Fruit fly (Drosophila melanogaster) whole organism, embryonic: ENCODE data around the gene pigs.

Source experiments
- C15 ChIP-seq: fragments of 200-800 bp; sonication (Bioruptor generic); IDR thresholded peaks from 3 replicates; pipeline ENCODE4 v1.3.6; 2022; ENCODE audit warnings: missing biosample characterization, missing genetic modification characterization
- CG10147 ChIP-seq: fragments of 200-800 bp; sonication (Bioruptor generic); optimal IDR thresholded peaks from 2 replicates; lab custom pipeline; 2019; ENCODE audit warnings: missing biosample characterization, mild to moderate bottlenecking, missing genetic modification characterization, moderate library complexity
- CG10366 ChIP-seq: fragments of 200-800 bp; sonication (Bioruptor generic); IDR thresholded peaks from 2 replicates; pipeline ENCODE4 v1.3.6; 2022; ENCODE audit warnings: missing biosample characterization, missing genetic modification characterization
- CG10654 ChIP-seq: fragments of 200-800 bp; sonication (Bioruptor generic); optimal IDR thresholded peaks from 2 replicates; lab custom pipeline; 2016; ENCODE audit warnings: missing biosample characterization, missing genetic modification characterization
- CG11504 ChIP-seq: fragments of 200-800 bp; sonication (Bioruptor generic); optimal IDR thresholded peaks from 3 replicates; lab custom pipeline; 2019; ENCODE audit warnings: missing biosample characterization, mild to moderate bottlenecking, missing genetic modification characterization, moderate library complexity
- CG11696 ChIP-seq: fragments of 200-800 bp; sonication (Bioruptor generic); IDR thresholded peaks from 2 replicates; pipeline ENCODE4 v1.3.6; 2022; ENCODE audit warnings: missing biosample characterization, missing genetic modification characterization
- CG12659 ChIP-seq: fragments of 200-800 bp; sonication (Bioruptor generic); optimal IDR thresholded peaks from 3 replicates; lab custom pipeline; 2017; ENCODE audit warnings: mild to moderate bottlenecking, missing biosample characterization, missing genetic modification reagents, missing genetic modification characterization
- CG13775 ChIP-seq: fragments of 200-800 bp; sonication (Bioruptor generic); optimal IDR thresholded peaks from 3 replicates; lab custom pipeline; 2017; ENCODE audit warnings: missing biosample characterization, mild to moderate bottlenecking, missing genetic modification characterization
- CG16779 ChIP-seq: fragments of 200-800 bp; sonication (Bioruptor generic); IDR thresholded peaks from 2 replicates; pipeline ENCODE4 v1.3.6; 2022; ENCODE audit warnings: missing biosample characterization, missing genetic modification characterization
- CG16813 ChIP-seq: fragments of 200-800 bp; sonication (Bioruptor generic); IDR thresholded peaks from 3 replicates; pipeline ENCODE4 v1.3.6; 2022; ENCODE audit warnings: missing biosample characterization, missing genetic modification characterization; ENCODE audit not compliant: partially characterized antibody
- CG31365 ChIP-seq: fragments of 200-800 bp; sonication (Bioruptor generic); optimal IDR thresholded peaks from 2 replicates; lab custom pipeline; 2018; ENCODE audit warnings: missing biosample characterization, mild to moderate bottlenecking, missing genetic modification characterization
- CG34376 ChIP-seq: fragments of 200-800 bp; sonication (Bioruptor generic); optimal IDR thresholded peaks from 2 replicates; lab custom pipeline; 2018; ENCODE audit warnings: missing biosample characterization, mild to moderate bottlenecking, missing genetic modification characterization
- CG4707 ChIP-seq: fragments of 200-800 bp; sonication (Bioruptor generic); optimal IDR thresholded peaks from 2 replicates; lab custom pipeline; 2018; ENCODE audit warnings: missing biosample characterization, mild to moderate bottlenecking, missing genetic modification characterization, moderate library complexity
- CG7745 ChIP-seq: fragments of 200-800 bp; sonication (Bioruptor generic); optimal IDR thresholded peaks from 2 replicates; lab custom pipeline; 2018; ENCODE audit warnings: missing biosample characterization, mild to moderate bottlenecking, missing genetic modification characterization, moderate library complexity
- CG7963 ChIP-seq: fragments of 200-800 bp; sonication (Bioruptor generic); IDR thresholded peaks from 3 replicates; pipeline ENCODE4 v1.3.6; 2022; ENCODE audit warnings: missing biosample characterization, missing genetic modification characterization; ENCODE audit not compliant: partially characterized antibody
- CG9817 ChIP-seq: fragments of 200-800 bp; sonication (Bioruptor generic); optimal IDR thresholded peaks from 2 replicates; lab custom pipeline; 2018; ENCODE audit warnings: missing biosample characterization, mild to moderate bottlenecking, missing genetic modification characterization, moderate library complexity
- CkIIα-i1 ChIP-seq: fragments of 200-800 bp; sonication (Bioruptor generic); IDR thresholded peaks from 2 replicates; pipeline ENCODE4 v1.3.6; 2022; ENCODE audit warnings: missing biosample characterization, missing genetic modification characterization
- Deaf1 ChIP-seq: fragments of 200-800 bp; optimal IDR thresholded peaks from 3 replicates; lab custom pipeline; 2019; ENCODE audit warnings: missing biosample characterization, mild to moderate bottlenecking, missing genetic modification characterization, moderate library complexity
- E2f1 ChIP-seq: fragments of 200-800 bp; sonication (Bioruptor generic); IDR thresholded peaks from 2 replicates; pipeline ENCODE4 v1.3.6; 2022; ENCODE audit warnings: missing biosample characterization, missing genetic modification characterization
- Ets97D ChIP-seq: fragments of 200-800 bp; sonication (Bioruptor generic); optimal IDR thresholded peaks from 3 replicates; lab custom pipeline; 2016; ENCODE audit warnings: missing biosample characterization, missing genetic modification characterization
- Hey ChIP-seq: fragments of 200-800 bp; sonication (Bioruptor generic); optimal IDR thresholded peaks from 3 replicates; lab custom pipeline; 2018; ENCODE audit warnings: missing biosample characterization, mild to moderate bottlenecking, missing genetic modification characterization
- Hmr ChIP-seq: fragments of 200-800 bp; sonication (Bioruptor generic); optimal IDR thresholded peaks from 3 replicates; lab custom pipeline; 2017; ENCODE audit warnings: mild to moderate bottlenecking, missing biosample characterization, missing genetic modification reagents, missing genetic modification characterization
- Hr3 ChIP-seq: fragments of 200-800 bp; sonication (Bioruptor generic); optimal IDR thresholded peaks from 3 replicates; lab custom pipeline; 2016; ENCODE audit warnings: missing biosample characterization, missing genetic modification characterization
- Oli ChIP-seq: fragments of 200-800 bp; sonication (Bioruptor generic); optimal IDR thresholded peaks from 2 replicates; lab custom pipeline; 2018; ENCODE audit warnings: missing biosample characterization, mild to moderate bottlenecking, missing genetic modification characterization, moderate library complexity
- Opbp ChIP-seq: fragments of 200-800 bp; sonication (Bioruptor generic); IDR thresholded peaks from 3 replicates; pipeline ENCODE4 v1.3.6; 2022; ENCODE audit warnings: missing biosample characterization, missing genetic modification characterization; ENCODE audit not compliant: partially characterized antibody
- PHDP ChIP-seq: fragments of 200-800 bp; sonication (Bioruptor generic); optimal IDR thresholded peaks from 3 replicates; lab custom pipeline; 2018; ENCODE audit warnings: missing biosample characterization, mild to moderate bottlenecking, missing genetic modification characterization, moderate library complexity
- Ptx1 ChIP-seq: fragments of 200-800 bp; sonication (Bioruptor generic); IDR thresholded peaks from 2 replicates; pipeline ENCODE4 v1.3.6; 2022; ENCODE audit warnings: missing biosample characterization, missing genetic modification characterization
- Rfx ChIP-seq: fragments of 200-800 bp; sonication (Bioruptor generic); IDR thresholded peaks from 2 replicates; pipeline ENCODE4 v1.3.6; 2022; ENCODE audit warnings: missing biosample characterization, missing genetic modification characterization
- Scr ChIP-seq: fragments of 200-800 bp; sonication (Bioruptor generic); IDR thresholded peaks from 2 replicates; pipeline ENCODE4 v1.3.6; 2022; ENCODE audit warnings: missing biosample characterization, missing genetic modification characterization; ENCODE audit not compliant: partially characterized antibody
- Sry-δ ChIP-seq: fragments of 200-800 bp; sonication (Bioruptor generic); optimal IDR thresholded peaks from 2 replicates; lab custom pipeline; 2016; ENCODE audit warnings: missing biosample characterization, missing genetic modification characterization
- Tbp ChIP-seq: fragments of >200 bp; optimal IDR thresholded peaks from 2 replicates; lab custom pipeline; 2018; ENCODE audit warnings: missing biosample characterization, missing genetic modification characterization
- bbx ChIP-seq: fragments of 200-800 bp; sonication (Bioruptor generic); IDR thresholded peaks from 2 replicates; pipeline ENCODE4 v1.3.6; 2022; ENCODE audit warnings: missing biosample characterization, missing genetic modification characterization; ENCODE audit not compliant: partially characterized antibody
- cad ChIP-seq: fragments of >200 bp; optimal IDR thresholded peaks from 2 replicates; lab custom pipeline; 2017; ENCODE audit warnings: missing biosample characterization, missing genetic modification characterization
- cato ChIP-seq: fragments of 200-800 bp; sonication (Bioruptor generic); optimal IDR thresholded peaks from 2 replicates; lab custom pipeline; 2016; ENCODE audit warnings: missing biosample characterization, missing genetic modification characterization, borderline replicate concordance
- eve ChIP-seq, 2 experiments: fragments of >200 bp; optimal IDR thresholded peaks; 2 replicates each; lab custom pipeline; 2017; ENCODE audit warnings: missing biosample characterization in 2 of 2, missing genetic modification characterization in 2 of 2
- ewg ChIP-seq: fragments of 200-800 bp; sonication (Bioruptor generic); optimal IDR thresholded peaks from 3 replicates; lab custom pipeline; 2017; ENCODE audit warnings: mild to moderate bottlenecking, missing biosample characterization, missing genetic modification reagents, missing genetic modification characterization
- gfzf ChIP-seq: fragments of 200-800 bp; sonication (Bioruptor generic); optimal IDR thresholded peaks from 2 replicates; lab custom pipeline; 2016; ENCODE audit warnings: missing biosample characterization, mild to moderate bottlenecking, missing genetic modification characterization, moderate library complexity
- h ChIP-seq: fragments of >200 bp; optimal IDR thresholded peaks from 2 replicates; lab custom pipeline; 2017
- hbn ChIP-seq: fragments of 200-800 bp; sonication (Bioruptor generic); IDR thresholded peaks from 2 replicates; pipeline ENCODE4 v1.3.6; 2022; ENCODE audit warnings: missing biosample characterization, missing genetic modification characterization; ENCODE audit not compliant: partially characterized antibody
- jumu ChIP-seq: fragments of 200-800 bp; sonication (Bioruptor generic); optimal IDR thresholded peaks from 3 replicates; lab custom pipeline; 2016; ENCODE audit warnings: missing biosample characterization, missing genetic modification characterization
- lbe ChIP-seq: fragments of 200-800 bp; sonication (Bioruptor generic); optimal IDR thresholded peaks from 2 replicates; lab custom pipeline; 2016; ENCODE audit warnings: missing biosample characterization, mild to moderate bottlenecking, missing genetic modification characterization
- mam ChIP-seq: fragments of 200-800 bp; sonication (Bioruptor generic); optimal IDR thresholded peaks from 3 replicates; lab custom pipeline; 2016; ENCODE audit warnings: missing biosample characterization, missing genetic modification characterization
- nmo ChIP-seq: fragments of 200-800 bp; sonication (Bioruptor generic); optimal IDR thresholded peaks from 2 replicates; lab custom pipeline; 2018; ENCODE audit warnings: missing biosample characterization, mild to moderate bottlenecking, missing genetic modification characterization, moderate library complexity
- org-1 ChIP-seq: fragments of 200-800 bp; sonication (Bioruptor generic); optimal IDR thresholded peaks from 2 replicates; lab custom pipeline; 2017; ENCODE audit warnings: missing biosample characterization, missing genetic modification characterization
- pan ChIP-seq, 4 experiments: fragments of >200 bp in 3 of 4; fragments of 200-800 bp in 1 of 4; sonication (Bioruptor generic) in 1 of 4; optimal IDR thresholded peaks in 3 of 4; IDR thresholded peaks in 1 of 4; 2 replicates each; pipeline versions ENCODE4 v1.3.6 to Lab custom; 2017 to 2022; ENCODE audit warnings: missing biosample characterization in 2 of 4, missing genetic modification characterization in 2 of 4, mixed read lengths in 1 of 4
- pzg ChIP-seq: fragments of 200-800 bp; sonication (Bioruptor generic); optimal IDR thresholded peaks from 3 replicates; lab custom pipeline; 2018; ENCODE audit warnings: missing biosample characterization, mild to moderate bottlenecking, missing genetic modification characterization, moderate library complexity
- sna ChIP-seq: fragments of 200-800 bp; sonication (Bioruptor generic); IDR thresholded peaks from 2 replicates; pipeline ENCODE4 v1.3.6; 2022; ENCODE audit warnings: missing biosample characterization, missing genetic modification characterization; ENCODE audit not compliant: partially characterized antibody
- tgo ChIP-seq: fragments of 200-800 bp; sonication (Bioruptor generic); IDR thresholded peaks from 3 replicates; pipeline ENCODE4 v1.3.6; 2022; ENCODE audit warnings: missing biosample characterization, missing genetic modification characterization
- trh ChIP-seq: fragments of 200-800 bp; sonication (Bioruptor generic); optimal IDR thresholded peaks from 2 replicates; lab custom pipeline; 2016; ENCODE audit warnings: missing biosample characterization, missing genetic modification characterization

Gene pigs

DNA sequence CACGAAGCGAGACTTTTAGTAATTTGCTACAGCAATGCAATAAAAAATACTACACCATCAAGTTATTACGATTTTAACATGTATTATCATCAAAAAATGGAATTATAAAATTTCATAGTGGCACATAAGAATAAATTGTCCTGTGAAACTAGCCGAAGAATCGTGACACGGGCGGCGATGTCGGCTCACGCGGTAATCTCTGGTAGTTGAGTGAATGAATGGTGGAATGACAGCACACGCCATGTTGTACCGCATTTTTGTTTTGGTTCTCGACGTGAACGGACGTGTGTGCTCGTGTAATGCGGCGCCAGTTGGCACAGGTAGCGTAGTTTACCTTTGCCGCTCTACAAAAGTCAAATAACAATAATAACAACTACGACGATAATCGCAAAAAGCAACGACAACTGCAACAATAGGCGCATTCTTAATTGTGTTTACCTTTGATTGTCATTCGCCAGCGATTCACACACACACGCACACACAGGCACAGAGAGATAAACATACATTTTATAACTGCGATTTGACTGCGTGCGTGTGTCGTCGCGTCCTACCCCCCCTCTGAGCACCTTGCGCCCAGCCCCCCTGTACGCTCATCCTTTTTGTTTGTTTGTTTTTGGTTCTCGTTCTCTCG is 99.5 kb downstream of the pigs start, which contains the start of gene CG14441 (continued):
- peak; percentile 23 for TF ChIP-seq CG31365 (tag; lab: Kevin White, UChicago)
- TF ChIP-seq mam = peak; percentile 37
- peak; percentile 31 for TF ChIP-seq Sry-δ
- no peak for TF ChIP-seq cato (GFP tag; lab: Kevin White, UChicago)
- TF ChIP-seq ewg (GFP tag; lab: Kevin White, UChicago) = no peak
- no peak for TF ChIP-seq trh (GFP tag; lab: Kevin White, UChicago)
- TF ChIP-seq CG34376 = peak; percentile 89
- peak; percentile 68 for TF ChIP-seq Deaf1 (tag; lab: Kevin White, UChicago)
- TF ChIP-seq org-1 = peak; percentile 30
- no peak for TF ChIP-seq tgo (GFP tag; lab: Robert Waterston, UW)
- no peak for TF ChIP-seq CG11696
- peak; percentile 99 for TF ChIP-seq hbn (GFP tag; lab: Robert Waterston, UW)
- TF ChIP-seq E2f1 (GFP tag; lab: Robert Waterston, UW) = no peak
- no peak for TF ChIP-seq h (lab: Kevin White, UChicago)
- TF ChIP-seq CG4707 (GFP tag; lab: Kevin White, UChicago) = peak; percentile 41
- TF ChIP-seq Oli (tag; lab: Kevin White, UChicago) = no peak
- peak; percentile 38 for TF ChIP-seq nmo (GFP tag; lab: Kevin White, UChicago)
- peak; percentile 93 for TF ChIP-seq Opbp
- TF ChIP-seq Hey = peak; percentile 40
- TF ChIP-seq jumu (GFP tag; lab: Kevin White, UChicago) = peak; percentile 12
- TF ChIP-seq CG16779 (GFP tag; lab: Robert Waterston, UW) = no peak
- TF ChIP-seq CG9817 (tag; lab: Kevin White, UChicago) = no peak
- TF ChIP-seq CG10366 = no peak
- TF ChIP-seq PHDP (tag; lab: Kevin White, UChicago) = peak; percentile 67
- peak; percentile 10 for TF ChIP-seq pzg (GFP tag; lab: Kevin White, UChicago)
- TF ChIP-seq CkIIα-i1 (GFP tag; lab: Robert Waterston, UW) = no peak
- no peak for TF ChIP-seq CG13775 (GFP tag; lab: Kevin White, UChicago)
- peak; percentile 35 for TF ChIP-seq CG12659 (GFP tag; lab: Kevin White, UChicago)
- no peak for TF ChIP-seq Tbp (GFP tag; lab: Kevin White, UChicago)
- TF ChIP-seq Hmr = peak; percentile 80
- TF ChIP-seq gfzf (GFP tag; lab: Kevin White, UChicago) = no peak
- TF ChIP-seq Ptx1 (GFP tag; lab: Robert Waterston, UW) = no peak
- peak; percentile 43 for TF ChIP-seq lbe (GFP tag; lab: Kevin White, UChicago)
- peak; percentile 53 for TF ChIP-seq Rfx (GFP tag; lab: Robert Waterston, UW)
- no peak for TF ChIP-seq cad (GFP tag; lab: Kevin White, UChicago)
- no peak for TF ChIP-seq pan (optimal IDR thresholded peaks at IDR 0.05; lab: Kevin White, UChicago)
- TF ChIP-seq pan (GFP tag; optimal IDR thresholded peaks at IDR 0.05 in 1 of 2, IDR thresholded peaks at IDR 0.05 in 1 of 2) = peak in 1 of 2 experiments; percentile 23
- no peak for TF ChIP-seq C15 (GFP tag; lab: Robert Waterston, UW)
- no peak for TF ChIP-seq CG7745
- TF ChIP-seq Scr = peak; percentile 99
- TF ChIP-seq eve (GFP tag; optimal IDR thresholded peaks at IDR 0.05; lab: Kevin White, UChicago) = no peak
- peak; percentile 97 for TF ChIP-seq bbx (GFP tag; lab: Robert Waterston, UW)
- TF ChIP-seq Ets97D (GFP tag; lab: Kevin White, UChicago) = peak; percentile 6
- no peak for TF ChIP-seq Hr3 (GFP tag; lab: Kevin White, UChicago)
- TF ChIP-seq CG16813 (GFP tag; lab: Robert Waterston, UW) = peak; percentile 98
- peak; percentile 72 for TF ChIP-seq CG10147 (GFP tag; lab: Kevin White, UChicago)
- TF ChIP-seq CG7963 (GFP tag; lab: Robert Waterston, UW) = peak; percentile 92
- TF ChIP-seq sna (GFP tag; lab: Robert Waterston, UW) = peak; percentile 99
- TF ChIP-seq CG10654 (GFP tag; lab: Kevin White, UChicago) = no peak
- TF ChIP-seq CG11504 (tag; lab: Kevin White, UChicago) = peak; percentile 42
